Fruit fly (Drosophila melanogaster) whole organism: Measurements from ENCODE around the gene MED20.

ENCODE experiments used
- CG8478 ChIP-seq: fragments of >200 bp; optimal IDR thresholded peaks from 2 replicates; lab custom pipeline; 2018; ENCODE audit warnings: inconsistent platforms
- Dll ChIP-seq: fragments of >200 bp; optimal IDR thresholded peaks from 2 replicates; lab custom pipeline; 2017
- EcR ChIP-seq, 2 experiments: fragments of >200 bp; optimal IDR thresholded peaks; 2 replicates each; lab custom pipeline; 2017; ENCODE audit warnings: missing biosample characterization in 2 of 2, missing genetic modification characterization in 2 of 2, missing genetic modification reagents in 2 of 2
- psq ChIP-seq: fragments of >200 bp; optimal IDR thresholded peaks from 2 replicates; lab custom pipeline; 2017

DNA sequence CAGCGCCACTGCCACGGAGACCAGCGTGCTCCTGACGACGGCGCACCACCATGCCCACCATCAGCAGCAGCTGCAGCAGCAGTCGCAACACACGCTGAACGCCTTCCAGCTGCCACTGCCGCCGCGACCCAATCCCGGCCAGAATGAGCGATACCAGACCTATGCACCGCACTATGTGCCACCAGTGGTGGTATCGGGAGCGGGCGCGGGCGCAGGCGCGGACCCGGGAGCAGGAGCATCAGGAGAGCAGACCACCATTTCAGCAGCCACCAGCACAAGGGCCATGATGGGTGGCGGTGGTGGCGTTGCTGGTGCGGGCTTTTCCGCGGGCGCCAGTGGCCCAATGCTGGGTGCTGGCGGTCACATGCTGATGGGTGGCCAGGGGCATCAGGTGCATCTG is 30.4 kb upstream of the MED20 start:
- TF ChIP-seq psq (lab: Kevin White, UChicago) = no peak
- TF ChIP-seq EcR (GFP tag; optimal IDR thresholded peaks at IDR 0.05; lab: Kevin White, UChicago) = no peak
- no peak for TF ChIP-seq Dll (lab: Kevin White, UChicago)
- TF ChIP-seq CG8478 (lab: Kevin White, UChicago) = no peak
